Fruit fly (Drosophila melanogaster) whole organism, prepupa: ENCODE results near the gene CG31176.

Source experiments
- Blimp-1 ChIP-seq: fragments of 200-800 bp; sonication (Bioruptor generic); optimal IDR thresholded peaks from 3 replicates; lab custom pipeline; 2017; ENCODE audit warnings: missing biosample characterization, missing genetic modification characterization, mild to moderate bottlenecking, moderate library complexity, missing genetic modification reagents
- CG10631 ChIP-seq: fragments of 200-800 bp; sonication (Bioruptor generic); optimal IDR thresholded peaks from 2 replicates; lab custom pipeline; 2016; ENCODE audit warnings: missing biosample characterization, missing genetic modification characterization
- CG10669 ChIP-seq: fragments of 200-800 bp; sonication (Bioruptor generic); optimal IDR thresholded peaks from 3 replicates; lab custom pipeline; 2018; ENCODE audit warnings: missing biosample characterization, mild to moderate bottlenecking, missing genetic modification characterization, moderate library complexity
- CG11294 ChIP-seq: fragments of 200-800 bp; sonication (Bioruptor generic); IDR thresholded peaks from 2 replicates; pipeline ENCODE4 v1.3.6; 2022; ENCODE audit warnings: missing biosample characterization, missing genetic modification characterization
- CG11762 ChIP-seq: fragments of 200-800 bp; sonication (Bioruptor generic); optimal IDR thresholded peaks from 3 replicates; lab custom pipeline; 2016; ENCODE audit warnings: missing biosample characterization, missing genetic modification characterization; ENCODE audit not compliant: insufficient read depth
- CG11902 ChIP-seq: fragments of 200-800 bp; sonication (Bioruptor generic); optimal IDR thresholded peaks from 3 replicates; lab custom pipeline; 2016; ENCODE audit warnings: missing biosample characterization, missing genetic modification characterization
- CG15336 ChIP-seq: fragments of 200-800 bp; sonication (Bioruptor generic); IDR thresholded peaks from 2 replicates; pipeline ENCODE4 v1.3.6; 2022; ENCODE audit warnings: missing biosample characterization, missing genetic modification characterization
- CG16779 ChIP-seq: fragments of 200-800 bp; sonication (Bioruptor generic); optimal IDR thresholded peaks from 3 replicates; lab custom pipeline; 2017; ENCODE audit warnings: missing biosample characterization, mild to moderate bottlenecking, missing genetic modification characterization
- CG3032 ChIP-seq: fragments of 200-800 bp; optimal IDR thresholded peaks from 2 replicates; lab custom pipeline; 2019; ENCODE audit warnings: missing biosample characterization, mild to moderate bottlenecking, missing genetic modification characterization, moderate library complexity
- CG31627 ChIP-seq: fragments of 200-800 bp; sonication (Bioruptor generic); optimal IDR thresholded peaks from 3 replicates; lab custom pipeline; 2016; ENCODE audit warnings: missing biosample characterization, missing genetic modification characterization
- CG32006 ChIP-seq: fragments of 200-800 bp; sonication (Bioruptor generic); optimal IDR thresholded peaks from 3 replicates; lab custom pipeline; 2017; ENCODE audit warnings: missing biosample characterization, mild to moderate bottlenecking, missing genetic modification characterization
- CG34406 ChIP-seq: fragments of 200-800 bp; sonication (Bioruptor generic); optimal IDR thresholded peaks from 3 replicates; lab custom pipeline; 2016; ENCODE audit warnings: missing biosample characterization, missing genetic modification characterization
- CG3919 ChIP-seq: fragments of 200-800 bp; sonication (Bioruptor generic); optimal IDR thresholded peaks from 3 replicates; lab custom pipeline; 2016; ENCODE audit warnings: missing biosample characterization, missing genetic modification characterization
- CG6163 ChIP-seq: fragments of 200-800 bp; sonication (Bioruptor generic); IDR thresholded peaks from 3 replicates; pipeline ENCODE4 v1.3.6; 2022; ENCODE audit warnings: missing biosample characterization, missing genetic modification characterization
- CG6276 ChIP-seq: fragments of 200-800 bp; sonication (Bioruptor generic); optimal IDR thresholded peaks from 2 replicates; lab custom pipeline; 2017; ENCODE audit warnings: missing biosample characterization, mild to moderate bottlenecking, missing genetic modification characterization
- CG6808 ChIP-seq: fragments of 200-800 bp; sonication (Bioruptor generic); optimal IDR thresholded peaks from 3 replicates; lab custom pipeline; 2017; ENCODE audit warnings: missing biosample characterization, missing genetic modification characterization, mild to moderate bottlenecking, moderate library complexity, missing genetic modification reagents
- CG6854 ChIP-seq: fragments of 200-800 bp; sonication (Bioruptor generic); optimal IDR thresholded peaks from 2 replicates; lab custom pipeline; 2017; ENCODE audit warnings: missing biosample characterization, mild to moderate bottlenecking, missing genetic modification characterization
- CG8319 ChIP-seq: fragments of 200-800 bp; sonication (Bioruptor generic); optimal IDR thresholded peaks from 3 replicates; lab custom pipeline; 2016; ENCODE audit warnings: missing biosample characterization, missing genetic modification characterization
- CG9139 ChIP-seq: fragments of 200-800 bp; sonication (Bioruptor generic); optimal IDR thresholded peaks from 3 replicates; lab custom pipeline; 2017; ENCODE audit warnings: missing biosample characterization, mild to moderate bottlenecking, missing genetic modification characterization
- Eip75B ChIP-seq: fragments of 200-800 bp; sonication (Bioruptor generic); optimal IDR thresholded peaks from 3 replicates; lab custom pipeline; 2016; ENCODE audit warnings: missing biosample characterization, missing genetic modification characterization
- Eip78C ChIP-seq: fragments of 200-800 bp; sonication (Bioruptor generic); peaks from one replicate; lab custom pipeline; 2016; ENCODE audit warnings: missing biosample characterization, missing genetic modification characterization
- Eip93F ChIP-seq: fragments of 200-800 bp; sonication (Bioruptor generic); optimal IDR thresholded peaks from 2 replicates; lab custom pipeline; 2016; ENCODE audit warnings: missing biosample characterization, mild to moderate bottlenecking, missing genetic modification characterization
- Ets96B ChIP-seq: fragments of 200-800 bp; optimal IDR thresholded peaks from 2 replicates; lab custom pipeline; 2019; ENCODE audit warnings: missing biosample characterization, mild to moderate bottlenecking, missing genetic modification characterization, moderate library complexity
- Gug ChIP-seq: fragments of 200-800 bp; sonication (Bioruptor generic); IDR thresholded peaks from 2 replicates; pipeline ENCODE4 v1.3.6; 2022; ENCODE audit warnings: missing biosample characterization, missing genetic modification characterization
- Hr38 ChIP-seq: sonication (Bioruptor generic); optimal IDR thresholded peaks from 2 replicates; lab custom pipeline; 2016; ENCODE audit warnings: missing biosample characterization, missing genetic modification characterization
- Hr4 ChIP-seq: fragments of 200-800 bp; sonication (Bioruptor generic); optimal IDR thresholded peaks from 3 replicates; lab custom pipeline; 2016; ENCODE audit warnings: missing biosample characterization, missing genetic modification characterization
- Lpt ChIP-seq: fragments of 200-800 bp; sonication (Bioruptor generic); optimal IDR thresholded peaks from 3 replicates; lab custom pipeline; 2016; ENCODE audit warnings: missing biosample characterization, missing genetic modification characterization
- Met ChIP-seq: fragments of 200-800 bp; sonication (Bioruptor generic); optimal IDR thresholded peaks from 3 replicates; lab custom pipeline; 2016; ENCODE audit warnings: missing biosample characterization, missing genetic modification characterization
- Smox ChIP-seq: fragments of 200-800 bp; sonication (Bioruptor generic); optimal IDR thresholded peaks from 3 replicates; lab custom pipeline; 2016; ENCODE audit warnings: missing biosample characterization, missing genetic modification characterization
- Sox102F ChIP-seq: fragments of 200-800 bp; sonication (Bioruptor generic); optimal IDR thresholded peaks from 2 replicates; lab custom pipeline; 2016; ENCODE audit warnings: missing biosample characterization, mild to moderate bottlenecking, missing genetic modification characterization
- Sox14 ChIP-seq: fragments of 200-800 bp; sonication (Bioruptor generic); optimal IDR thresholded peaks from 3 replicates; lab custom pipeline; 2016; ENCODE audit warnings: missing biosample characterization, missing genetic modification characterization
- dsx ChIP-seq: fragments of 200-800 bp; optimal IDR thresholded peaks from 3 replicates; lab custom pipeline; 2019; ENCODE audit warnings: missing biosample characterization, mild to moderate bottlenecking, missing genetic modification characterization, moderate library complexity; ENCODE audit not compliant: poor library complexity, severe bottlenecking
- fd59A ChIP-seq: fragments of 200-800 bp; sonication (Bioruptor generic); optimal IDR thresholded peaks from 2 replicates; lab custom pipeline; 2017; ENCODE audit warnings: missing biosample characterization, mild to moderate bottlenecking, missing genetic modification characterization, missing genetic modification reagents
- fd85E ChIP-seq: fragments of 200-800 bp; sonication (Bioruptor generic); optimal IDR thresholded peaks from 3 replicates; lab custom pipeline; 2016; ENCODE audit warnings: missing biosample characterization, missing genetic modification characterization
- lz ChIP-seq: fragments of 200-800 bp; sonication (Bioruptor generic); optimal IDR thresholded peaks from 3 replicates; lab custom pipeline; 2016; ENCODE audit warnings: missing biosample characterization, missing genetic modification characterization
- pdm3 ChIP-seq: fragments of 200-800 bp; sonication (Bioruptor generic); optimal IDR thresholded peaks from 3 replicates; lab custom pipeline; 2016; ENCODE audit warnings: missing biosample characterization, missing genetic modification characterization
- salr ChIP-seq, 2 experiments: fragments of 200-800 bp; sonication (Bioruptor generic); optimal IDR thresholded peaks; 3 replicates each; lab custom pipeline; 2016 to 2018; ENCODE audit warnings: missing biosample characterization in 2 of 2, missing genetic modification characterization in 2 of 2, mild to moderate bottlenecking in 1 of 2
- spab ChIP-seq: fragments of 200-800 bp; sonication (Bioruptor generic); optimal IDR thresholded peaks from 2 replicates; lab custom pipeline; 2017; ENCODE audit warnings: missing biosample characterization, mild to moderate bottlenecking, missing genetic modification characterization, missing genetic modification reagents
- ss ChIP-seq, 2 experiments: fragments of 200-800 bp; sonication (Bioruptor generic); optimal IDR thresholded peaks; 2 replicates in 1 of 2; 3 replicates in 1 of 2; lab custom pipeline; 2017 to 2018; ENCODE audit warnings: mild to moderate bottlenecking in 2 of 2, missing biosample characterization in 2 of 2, missing genetic modification characterization in 2 of 2, moderate library complexity in 1 of 2
- topi ChIP-seq: fragments of 200-800 bp; sonication (Bioruptor generic); optimal IDR thresholded peaks from 3 replicates; lab custom pipeline; 2016; ENCODE audit warnings: missing biosample characterization, missing genetic modification characterization
- vri ChIP-seq: fragments of 200-800 bp; sonication (Bioruptor generic); optimal IDR thresholded peaks from 3 replicates; lab custom pipeline; 2016; ENCODE audit warnings: missing biosample characterization, mild to moderate bottlenecking, missing genetic modification characterization

Gene CG31176

dm6 chr3R:21631757-21632473 lies 87.5 kb downstream of the CG31176 start:
- TF ChIP-seq ss (GFP tag; optimal IDR thresholded peaks at IDR 0.05; lab: Kevin White, UChicago): no peak
- TF ChIP-seq vri: no peak
- no peak for TF ChIP-seq CG10669 (GFP tag; lab: Kevin White, UChicago)
- no peak for TF ChIP-seq salr (GFP tag; optimal IDR thresholded peaks at IDR 0.05; lab: Kevin White, UChicago)
- TF ChIP-seq pdm3 (GFP tag; lab: Kevin White, UChicago): no peak
- TF ChIP-seq CG32006 (GFP tag; lab: Kevin White, UChicago): no peak
- TF ChIP-seq Ets96B (tag; lab: Kevin White, UChicago): no peak
- TF ChIP-seq, all 60 proteins: peak for 0

- TF ChIP-seq vri: peak; percentile 13
- no peak for TF ChIP-seq CG3919
Measured at dm6 chr3R:21630979-21631499, 88.4 kb downstream of the CG31176 start.

DNA sequence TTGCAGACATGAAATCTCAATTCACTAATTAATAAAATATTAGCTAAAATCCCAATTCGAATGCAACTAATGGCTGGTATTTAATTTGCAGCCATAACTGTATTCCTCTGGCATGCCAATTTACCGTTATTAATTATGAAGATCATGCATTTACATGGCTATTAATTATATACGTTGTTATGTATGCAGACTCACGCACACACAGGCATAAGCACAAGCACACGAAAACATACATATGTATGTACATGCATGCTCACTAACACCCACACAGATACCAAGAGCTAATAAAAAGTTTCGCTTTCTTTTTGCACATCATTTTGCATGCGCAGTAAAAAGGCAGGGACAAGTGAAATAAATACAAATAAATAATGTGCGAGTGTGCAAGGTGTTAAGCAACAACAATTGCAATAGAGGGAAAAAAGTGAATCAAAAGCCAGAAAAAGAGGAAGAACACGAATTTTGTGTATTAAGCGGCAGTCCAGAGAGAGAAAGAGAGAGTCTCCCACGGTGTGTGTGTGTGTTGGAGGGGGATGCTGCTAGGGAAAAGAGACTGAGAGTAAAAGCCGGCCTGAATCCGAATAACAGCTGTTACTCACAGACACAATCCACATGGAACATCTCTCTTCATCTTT lies 89.1 kb downstream of the CG31176 start:
- TF ChIP-seq CG6276 (GFP tag; lab: Kevin White, UChicago) (peak; percentile 64), spab (GFP tag; lab: Kevin White, UChicago) (peak; percentile 0), dsx (GFP tag; lab: Kevin White, UChicago) (peak; percentile 60), lz (no peak), CG3919 (peak; percentile 8), CG11294 (GFP tag; lab: Robert Waterston, UW) (no peak), Eip78C (GFP tag; lab: Kevin White, UChicago) (peak; percentile 70), Sox14 (GFP tag; lab: Kevin White, UChicago) (peak; percentile 14), CG8319 (no peak), CG10631 (GFP tag; lab: Kevin White, UChicago) (no peak), Lpt (peak; percentile 60), CG3032 (tag; lab: Kevin White, UChicago) (no peak), CG6163 (GFP tag; lab: Robert Waterston, UW) (no peak), CG34406 (GFP tag; lab: Kevin White, UChicago) (no peak), CG11902 (GFP tag; lab: Kevin White, UChicago) (no peak), CG6854 (GFP tag; lab: Kevin White, UChicago) (peak; percentile 52), CG11762 (no peak), Met (GFP tag; lab: Kevin White, UChicago) (peak; percentile 39), ss (GFP tag; optimal IDR thresholded peaks at IDR 0.05; lab: Kevin White, UChicago) (peak; percentile 61 to 66), fd59A (GFP tag; lab: Kevin White, UChicago) (no peak), topi (GFP tag; lab: Kevin White, UChicago) (no peak), Ets96B (tag; lab: Kevin White, UChicago) (peak; percentile 22), Hr4 (GFP tag; lab: Kevin White, UChicago) (no peak), vri (peak; percentile 49), CG15336 (GFP tag; lab: Robert Waterston, UW) (no peak), Gug (GFP tag; lab: Robert Waterston, UW) (no peak), CG16779 (tag; lab: Kevin White, UChicago) (peak; percentile 70), Blimp-1 (GFP tag; lab: Kevin White, UChicago) (peak; percentile 90), CG9139 (GFP tag; lab: Kevin White, UChicago) (peak; percentile 18), CG31627 (GFP tag; lab: Kevin White, UChicago) (no peak), salr (GFP tag; optimal IDR thresholded peaks at IDR 0.05; lab: Kevin White, UChicago) (no peak), Eip93F (GFP tag; lab: Kevin White, UChicago) (peak; percentile 1), Hr38 (GFP tag; lab: Kevin White, UChicago) (no peak), Sox102F (GFP tag; lab: Kevin White, UChicago) (peak; percentile 48), CG6808 (GFP tag; lab: Kevin White, UChicago) (peak; percentile 53), Eip75B (GFP tag; lab: Kevin White, UChicago) (peak; percentile 10), fd85E (GFP tag; lab: Kevin White, UChicago) (no peak), Smox (GFP tag; lab: Kevin White, UChicago) (no peak), CG10669 (GFP tag; lab: Kevin White, UChicago) (no peak)
